Worm (Caenorhabditis elegans) whole organism, L1 larva: ENCODE data around the gene acy-4.

ENCODE experiments used
- C04F5.9 ChIP-seq: sonication (generic microtip); optimal IDR thresholded peaks from 2 replicates; lab custom pipeline; 2016; ENCODE audit warnings: missing genetic modification characterization, missing compliant biosample characterization
- C16A3.4 ChIP-seq: fragments of 150-350 bp; optimal IDR thresholded peaks from 2 replicates; lab custom pipeline; 2014; ENCODE audit warnings: missing biosample characterization, missing genetic modification characterization
- F16B12.6 ChIP-seq: fragments of 150-350 bp; optimal IDR thresholded peaks from 2 replicates; lab custom pipeline; 2014; ENCODE audit warnings: missing biosample characterization, missing genetic modification characterization
- Y116A8C.19 ChIP-seq: sonication (generic microtip); optimal IDR thresholded peaks from 2 replicates; lab custom pipeline; 2016; ENCODE audit warnings: missing compliant biosample characterization, missing genetic modification characterization, borderline replicate concordance
- aha-1 ChIP-seq: fragments of 150-350 bp; optimal IDR thresholded peaks from 2 replicates; lab custom pipeline; 2014; ENCODE audit warnings: missing biosample characterization, missing genetic modification characterization
- ama-1 ChIP-seq: fragments of 150-350 bp; optimal IDR thresholded peaks from 2 replicates; lab custom pipeline; 2014
- blmp-1 ChIP-seq: fragments of 150-350 bp; optimal IDR thresholded peaks from 2 replicates; lab custom pipeline; 2014; ENCODE audit warnings: missing biosample characterization, missing genetic modification characterization
- ceh-63 ChIP-seq: fragments of 200-800 bp; sonication (Bioruptor generic); optimal IDR thresholded peaks from 2 replicates; lab custom pipeline; 2018; ENCODE audit warnings: mild to moderate bottlenecking, missing genetic modification characterization, missing compliant biosample characterization
- dpl-1 ChIP-seq, 3 experiments: fragments of 150-350 bp in 2 of 3; sonication (generic microtip) in 1 of 3; optimal IDR thresholded peaks; 2 replicates each; lab custom pipeline; 2014 to 2017; ENCODE audit warnings: missing biosample characterization in 3 of 3, missing genetic modification characterization in 3 of 3, missing genetic modification reagents in 3 of 3
- efl-1 ChIP-seq, 4 experiments: fragments of 150-350 bp; optimal IDR thresholded peaks in 3 of 4; peaks in 1 of 4; 1 replicate in 1 of 4; 2 replicates in 3 of 4; lab custom pipeline; 2014; ENCODE audit warnings: missing biosample characterization in 2 of 4, missing genetic modification characterization in 2 of 4, missing genetic modification reagents in 2 of 4
- egl-13 ChIP-seq: sonication (generic microtip); optimal IDR thresholded peaks from 2 replicates; lab custom pipeline; 2016; ENCODE audit warnings: missing genotype, missing genetic modification reagents, missing genetic modification characterization, missing compliant biosample characterization
- elt-3 ChIP-seq, 6 experiments: fragments of 150-350 bp in 1 of 6; sonication (generic microtip); optimal IDR thresholded peaks; 2 replicates each; lab custom pipeline; 2017 to 2018; ENCODE audit warnings: missing biosample characterization in 6 of 6, missing genetic modification characterization in 6 of 6, inconsistent platforms in 1 of 6
- fkh-10 ChIP-seq: sonication (generic microtip); optimal IDR thresholded peaks from 2 replicates; lab custom pipeline; 2017; ENCODE audit warnings: missing biosample characterization, missing genetic modification reagents, missing genetic modification characterization
- fkh-4 ChIP-seq: sonication (generic microtip); optimal IDR thresholded peaks from 2 replicates; lab custom pipeline; 2016; ENCODE audit warnings: missing compliant biosample characterization, missing genetic modification characterization, borderline replicate concordance
- fkh-8 ChIP-seq: sonication (generic microtip); optimal IDR thresholded peaks from 2 replicates; lab custom pipeline; 2016; ENCODE audit warnings: mild to moderate bottlenecking, missing genetic modification characterization, missing compliant biosample characterization
- fos-1 ChIP-seq: fragments of 150-350 bp; optimal IDR thresholded peaks from 2 replicates; lab custom pipeline; 2014; ENCODE audit warnings: missing biosample characterization, missing genetic modification characterization
- irx-1 ChIP-seq: sonication (generic microtip); optimal IDR thresholded peaks from 2 replicates; lab custom pipeline; 2016; ENCODE audit warnings: missing genetic modification characterization, missing compliant biosample characterization
- isw-1 ChIP-seq: fragments of 200-800 bp; sonication (Bioruptor generic); IDR thresholded peaks from 2 replicates; pipeline ENCODE4 v1.3.6; 2022; ENCODE audit warnings: missing genetic modification characterization, missing compliant biosample characterization
- lin-13 ChIP-seq: fragments of 150-350 bp; optimal IDR thresholded peaks from 2 replicates; lab custom pipeline; 2014; ENCODE audit warnings: missing biosample characterization, missing genetic modification reagents, missing genetic modification characterization
- lin-15B ChIP-seq: fragments of 150-350 bp; sonication (generic microtip); optimal IDR thresholded peaks from 3 replicates; lab custom pipeline; 2014; ENCODE audit warnings: missing biosample characterization, missing genetic modification characterization
- lin-35 ChIP-seq, 2 experiments: fragments of 150-350 bp; optimal IDR thresholded peaks; 2 replicates each; lab custom pipeline; 2014; ENCODE audit warnings: missing biosample characterization in 2 of 2, missing genetic modification characterization in 2 of 2, missing genetic modification reagents in 2 of 2
- lin-39 ChIP-seq: fragments of 150-350 bp; optimal IDR thresholded peaks from 2 replicates; lab custom pipeline; 2014; ENCODE audit warnings: missing biosample characterization, missing genetic modification reagents, missing genetic modification characterization
- lir-3 ChIP-seq: sonication (generic microtip); optimal IDR thresholded peaks from 2 replicates; lab custom pipeline; 2016; ENCODE audit warnings: mild to moderate bottlenecking, missing genetic modification characterization, moderate library complexity, missing compliant biosample characterization; ENCODE audit not compliant: poor library complexity
- mab-9 ChIP-seq: fragments of 200-800 bp; sonication (Bioruptor generic); IDR thresholded peaks from 2 replicates; pipeline ENCODE4 v1.3.6; 2022; ENCODE audit warnings: missing genetic modification reagents, missing genetic modification characterization, missing compliant biosample characterization
- mef-2 ChIP-seq: fragments of 150-350 bp; optimal IDR thresholded peaks from 2 replicates; lab custom pipeline; 2014; ENCODE audit warnings: missing biosample characterization, missing genetic modification characterization
- nhr-11 ChIP-seq: fragments of 150-350 bp; optimal IDR thresholded peaks from 2 replicates; lab custom pipeline; 2014; ENCODE audit warnings: missing biosample characterization, missing genetic modification characterization
- nhr-12 ChIP-seq: sonication (generic microtip); optimal IDR thresholded peaks from 2 replicates; lab custom pipeline; 2017; ENCODE audit warnings: missing biosample characterization, missing genetic modification characterization
- nhr-19 ChIP-seq: fragments of 200-800 bp; sonication (Bioruptor generic); conservative IDR thresholded peaks from 2 replicates; pipeline ENCODE4 v1.3.6; 2022; ENCODE audit warnings: missing genetic modification characterization, missing compliant biosample characterization
- nhr-237 ChIP-seq: fragments of 150-350 bp; optimal IDR thresholded peaks from 2 replicates; lab custom pipeline; 2014; ENCODE audit warnings: missing biosample characterization, missing genetic modification characterization
- nhr-28 ChIP-seq: fragments of 150-350 bp; optimal IDR thresholded peaks from 2 replicates; lab custom pipeline; 2014; ENCODE audit warnings: missing biosample characterization, missing genetic modification characterization
- nhr-71 ChIP-seq: sonication (generic microtip); optimal IDR thresholded peaks from 2 replicates; lab custom pipeline; 2016; ENCODE audit warnings: mild to moderate bottlenecking, missing genetic modification characterization, moderate library complexity, missing compliant biosample characterization
- nhr-77 ChIP-seq: fragments of 150-350 bp; optimal IDR thresholded peaks from 2 replicates; lab custom pipeline; 2014; ENCODE audit warnings: missing biosample characterization, missing genetic modification characterization
- nhr-84 ChIP-seq: sonication (generic microtip); optimal IDR thresholded peaks from 2 replicates; lab custom pipeline; 2017; ENCODE audit warnings: missing biosample characterization, missing genetic modification characterization
- nhr-85 ChIP-seq: sonication (generic microtip); peaks from one replicate; lab custom pipeline; 2016; ENCODE audit warnings: missing genetic modification characterization, inconsistent platforms, missing compliant biosample characterization
- nhr-90 ChIP-seq: sonication (generic microtip); optimal IDR thresholded peaks from 2 replicates; lab custom pipeline; 2016; ENCODE audit warnings: mild to moderate bottlenecking, missing genetic modification characterization, missing compliant biosample characterization; ENCODE audit not compliant: poor library complexity
- pax-3 ChIP-seq: fragments of 200-800 bp; sonication (Bioruptor generic); optimal IDR thresholded peaks from 2 replicates; lab custom pipeline; 2018; ENCODE audit warnings: mild to moderate bottlenecking, missing genetic modification characterization, moderate library complexity, missing compliant biosample characterization
- pqm-1 ChIP-seq: sonication (generic microtip); optimal IDR thresholded peaks from 3 replicates; lab custom pipeline; 2017; ENCODE audit warnings: missing biosample characterization, missing genetic modification characterization
- skn-1 ChIP-seq: fragments of 150-350 bp; optimal IDR thresholded peaks from 2 replicates; lab custom pipeline; 2014; ENCODE audit warnings: missing biosample characterization, missing genetic modification characterization
- snpc-4 ChIP-seq: fragments of 150-350 bp; optimal IDR thresholded peaks from 2 replicates; lab custom pipeline; 2014; ENCODE audit warnings: missing biosample characterization, missing genetic modification characterization
- snu-23 ChIP-seq: sonication (generic microtip); optimal IDR thresholded peaks from 2 replicates; lab custom pipeline; 2016; ENCODE audit warnings: missing genetic modification characterization, missing compliant biosample characterization
- sptf-1 ChIP-seq: fragments of 150-350 bp; optimal IDR thresholded peaks from 2 replicates; lab custom pipeline; 2014; ENCODE audit warnings: missing biosample characterization, missing genetic modification characterization
- swsn-7 ChIP-seq: sonication (generic microtip); optimal IDR thresholded peaks from 2 replicates; lab custom pipeline; 2016; ENCODE audit warnings: missing genetic modification characterization, missing compliant biosample characterization
- tbx-2 ChIP-seq: sonication (generic microtip); optimal IDR thresholded peaks from 2 replicates; lab custom pipeline; 2016; ENCODE audit warnings: missing genetic modification characterization, missing compliant biosample characterization
- tlp-1 ChIP-seq: fragments of 150-350 bp; optimal IDR thresholded peaks from 2 replicates; lab custom pipeline; 2014; ENCODE audit warnings: missing biosample characterization, missing genetic modification characterization
- unc-130 ChIP-seq: fragments of 150-350 bp; optimal IDR thresholded peaks from 2 replicates; lab custom pipeline; 2017; ENCODE audit warnings: missing biosample characterization, missing genetic modification characterization, inconsistent platforms
- unc-30 ChIP-seq: sonication (generic microtip); optimal IDR thresholded peaks from 2 replicates; lab custom pipeline; 2017; ENCODE audit warnings: missing biosample characterization, missing genetic modification characterization
- xbp-1 ChIP-seq: sonication (generic microtip); optimal IDR thresholded peaks from 2 replicates; lab custom pipeline; 2016; ENCODE audit warnings: missing genetic modification characterization, missing compliant biosample characterization
- zag-1 ChIP-seq: fragments of 150-350 bp; optimal IDR thresholded peaks from 2 replicates; lab custom pipeline; 2014; ENCODE audit warnings: missing biosample characterization, missing genetic modification characterization
- ztf-11 ChIP-seq, 2 experiments: sonication (generic microtip); optimal IDR thresholded peaks; 2 replicates each; lab custom pipeline; 2016 to 2017; ENCODE audit warnings: missing genetic modification characterization in 2 of 2, missing biosample characterization in 1 of 2, missing compliant biosample characterization in 1 of 2
- ztf-4 ChIP-seq: fragments of 150-350 bp; optimal IDR thresholded peaks from 2 replicates; lab custom pipeline; 2014; ENCODE audit warnings: missing biosample characterization, missing genetic modification characterization

Gene acy-4

DNA sequence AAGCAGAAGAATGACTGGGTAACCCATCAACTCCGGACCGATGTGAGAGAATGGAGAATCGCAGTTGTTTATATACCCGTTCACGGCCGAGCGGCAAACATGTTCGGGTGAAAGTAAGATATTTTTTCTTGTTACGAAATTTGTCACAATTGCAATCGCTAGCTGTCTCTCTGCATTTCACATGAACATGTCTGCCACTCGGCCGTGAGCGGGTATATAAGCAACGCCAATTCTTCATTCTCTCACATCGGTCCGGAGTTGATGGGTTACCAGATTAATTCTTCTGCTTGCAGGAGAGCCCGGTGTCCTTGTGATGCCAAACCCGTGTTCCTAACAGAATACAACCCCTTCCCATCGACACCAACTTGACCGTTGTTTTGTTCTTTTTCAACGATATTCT lies 43.6 kb downstream of the acy-4 start (continued):
- TF ChIP-seq unc-130 (no peak), C16A3.4 (tag; lab: Kevin White, UChicago) (no peak), nhr-77 (no peak), skn-1 (peak; percentile 48), pqm-1 (tag; lab: Kevin White, UChicago) (no peak), isw-1 (GFP tag; lab: Robert Waterston, UW) (no peak), nhr-28 (tag; lab: Kevin White, UChicago) (no peak)
- TF ChIP-seq, all 84 proteins: peak for 8

ce11 chrV:5584833-5585232 lies 45.9 kb downstream of the acy-4 start, which contains the start of gene CD4.11:
TSS of gene CD4.11 (plus strand) at chrV:5585133.
- peak; percentile 39 for TF ChIP-seq blmp-1 (tag; lab: Kevin White, UChicago)
- TF ChIP-seq aha-1: no peak

ce11 chrV:5584293-5584776 lies 46.4 kb downstream of the acy-4 start, which contains the start of gene pas-6:
TSS of gene pas-6 (minus strand) at chrV:5584343.
- TF ChIP-seq lin-13 (GFP tag; lab: Kevin White, UChicago) (no peak), tlp-1 (no peak), mef-2 (tag; lab: Kevin White, UChicago) (no peak), sptf-1 (tag; lab: Kevin White, UChicago) (no peak), ztf-11 (tag; optimal IDR thresholded peaks at IDR 0.05; lab: Kevin White, UChicago) (no peak), nhr-71 (tag; lab: Kevin White, UChicago) (peak; percentile 18), ztf-4 (no peak), mab-9 (GFP tag; lab: Robert Waterston, UW) (no peak), unc-130 (no peak), pax-3 (tag; lab: Kevin White, UChicago) (no peak), nhr-84 (tag; lab: Kevin White, UChicago) (no peak), fkh-8 (tag; lab: Kevin White, UChicago) (no peak), Y116A8C.19 (tag; lab: Kevin White, UChicago) (no peak), aha-1 (no peak), snu-23 (GFP tag; lab: Kevin White, UChicago) (peak; percentile 48), F16B12.6 (tag; lab: Kevin White, UChicago) (peak; percentile 85), irx-1 (tag; lab: Kevin White, UChicago) (no peak), ceh-63 (GFP tag; lab: Kevin White, UChicago) (no peak), elt-3 (tag; optimal IDR thresholded peaks at IDR 0.05; lab: Kevin White, UChicago) (no peak), nhr-11 (tag; lab: Kevin White, UChicago) (no peak), C04F5.9 (tag; lab: Kevin White, UChicago) (no peak), egl-13 (tag; lab: Kevin White, UChicago) (no peak), C16A3.4 (tag; lab: Kevin White, UChicago) (peak; percentile 48), skn-1 (peak; percentile 90), fos-1 (no peak), lir-3 (no peak), nhr-85 (tag; lab: Kevin White, UChicago) (no peak), efl-1 (optimal IDR thresholded peaks at IDR 0.05; lab: Kevin White, UChicago) (peak; percentile 52 to 63), efl-1 (GFP tag; optimal IDR thresholded peaks at IDR 0.05 in 1 of 2; lab: Kevin White, UChicago) (peak; percentile 67 to 93), blmp-1 (tag; lab: Kevin White, UChicago) (peak; percentile 66), lin-15B (no peak), zag-1 (tag; lab: Kevin White, UChicago) (no peak), ama-1 (lab: Kevin White, UChicago) (no peak), unc-30 (tag; lab: Kevin White, UChicago) (no peak), snpc-4 (tag; lab: Kevin White, UChicago) (no peak), fkh-4 (tag; lab: Kevin White, UChicago) (no peak), fkh-10 (GFP tag; lab: Kevin White, UChicago) (no peak), tbx-2 (no peak), dpl-1 (GFP tag; optimal IDR thresholded peaks at IDR 0.05; lab: Kevin White, UChicago) (peak; percentile 28 to 76 (median 52)), nhr-237 (no peak), lin-35 (GFP tag; optimal IDR thresholded peaks at IDR 0.05; lab: Kevin White, UChicago) (peak; percentile 56 to 76), xbp-1 (no peak), nhr-12 (tag; lab: Kevin White, UChicago) (no peak), nhr-19 (GFP tag; lab: Robert Waterston, UW) (no peak), nhr-90 (tag; lab: Kevin White, UChicago) (no peak), swsn-7 (tag; lab: Kevin White, UChicago) (no peak), lin-39 (no peak)
